Worm (Caenorhabditis elegans) whole organism, L1 larva: Measurements from ENCODE around the gene AH9.3.

Experiments
- alr-1 ChIP-seq: fragments of 200-800 bp; sonication (Bioruptor generic); optimal IDR thresholded peaks from 2 replicates; lab custom pipeline; 2018; ENCODE audit warnings: borderline replicate concordance, mild to moderate bottlenecking, missing genetic modification characterization, missing compliant biosample characterization
- ama-1 ChIP-seq: fragments of 150-350 bp; optimal IDR thresholded peaks from 2 replicates; lab custom pipeline; 2014
- egl-27 ChIP-seq, 2 experiments: fragments of 150-350 bp in 1 of 2; sonication (generic microtip); optimal IDR thresholded peaks; 3 replicates each; lab custom pipeline; 2017 to 2018; ENCODE audit warnings: missing biosample characterization in 2 of 2, missing genetic modification characterization in 2 of 2, missing genetic modification reagents in 2 of 2
- grh-1 ChIP-seq: fragments of 200-800 bp; sonication (Bioruptor generic); IDR thresholded peaks from 2 replicates; pipeline ENCODE4 v1.3.6; 2022; ENCODE audit warnings: missing genetic modification reagents, missing genetic modification characterization, missing compliant biosample characterization
- jun-1 ChIP-seq: fragments of 150-350 bp; optimal IDR thresholded peaks from 2 replicates; lab custom pipeline; 2014; ENCODE audit warnings: missing biosample characterization, missing genetic modification reagents, missing genetic modification characterization
- lin-15B ChIP-seq: fragments of 150-350 bp; sonication (generic microtip); optimal IDR thresholded peaks from 3 replicates; lab custom pipeline; 2014; ENCODE audit warnings: missing biosample characterization, missing genetic modification characterization
- nhr-12 ChIP-seq: sonication (generic microtip); optimal IDR thresholded peaks from 2 replicates; lab custom pipeline; 2017; ENCODE audit warnings: missing biosample characterization, missing genetic modification characterization
- nhr-28 ChIP-seq: fragments of 150-350 bp; optimal IDR thresholded peaks from 2 replicates; lab custom pipeline; 2014; ENCODE audit warnings: missing biosample characterization, missing genetic modification characterization
- pqm-1 ChIP-seq: sonication (generic microtip); optimal IDR thresholded peaks from 3 replicates; lab custom pipeline; 2017; ENCODE audit warnings: missing biosample characterization, missing genetic modification characterization
- unc-62 ChIP-seq: fragments of 150-350 bp; optimal IDR thresholded peaks from 2 replicates; lab custom pipeline; 2014; ENCODE audit warnings: missing biosample characterization, missing genetic modification reagents, missing genetic modification characterization
- unc-86 ChIP-seq: sonication (generic microtip); optimal IDR thresholded peaks from 2 replicates; lab custom pipeline; 2016; ENCODE audit warnings: missing genetic modification characterization, missing compliant biosample characterization
- ztf-4 ChIP-seq: fragments of 150-350 bp; optimal IDR thresholded peaks from 2 replicates; lab custom pipeline; 2014; ENCODE audit warnings: missing biosample characterization, missing genetic modification characterization

DNA sequence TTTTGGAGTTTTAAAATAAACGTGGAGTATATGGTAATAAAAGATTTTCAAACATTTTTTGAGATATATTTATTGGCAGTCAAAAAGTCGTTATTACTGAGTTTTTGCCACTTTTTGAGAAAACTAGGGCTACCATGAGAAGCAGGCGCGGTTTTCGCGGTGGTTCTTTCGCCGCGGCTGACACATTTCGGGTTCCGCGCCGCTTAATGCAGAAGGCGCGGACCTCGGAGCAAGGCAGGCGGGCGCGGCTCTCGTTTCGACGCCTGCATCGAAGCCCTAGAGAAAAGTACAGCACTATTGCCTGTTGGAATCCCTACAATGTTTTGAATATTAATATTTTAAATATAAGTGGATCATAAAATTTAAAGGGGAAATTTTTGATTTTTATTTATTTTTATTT, 41.5 kb downstream of the AH9.3 start:
- TF ChIP-seq pqm-1 (tag; lab: Kevin White, UChicago) (no peak), ztf-4 (no peak), grh-1 (no peak), lin-15B (tag; lab: Kevin White, UChicago) (no peak), unc-62 (GFP tag; lab: Kevin White, UChicago) (no peak), nhr-12 (tag; lab: Kevin White, UChicago) (no peak), unc-86 (tag; lab: Kevin White, UChicago) (no peak), alr-1 (tag; lab: Kevin White, UChicago) (no peak), nhr-28 (tag; lab: Kevin White, UChicago) (no peak), ama-1 (no peak), egl-27 (tag; optimal IDR thresholded peaks at IDR 0.05; lab: Kevin White, UChicago) (no peak), jun-1 (no peak)
